Fruit fly (Drosophila melanogaster) whole organism, embryonic: ENCODE data around the gene CG7896.

Experiments
- Adf1 ChIP-seq: fragments of 200-800 bp; sonication (Bioruptor generic); IDR thresholded peaks from 2 replicates; pipeline ENCODE4 v1.3.6; 2022; ENCODE audit warnings: missing biosample characterization, missing genetic modification characterization
- Atf-2 ChIP-seq: fragments of 200-800 bp; sonication (Bioruptor generic); optimal IDR thresholded peaks from 2 replicates; lab custom pipeline; 2016; ENCODE audit warnings: missing biosample characterization, missing genetic modification characterization
- CG1024 ChIP-seq: fragments of 200-800 bp; sonication (Bioruptor generic); IDR thresholded peaks from 2 replicates; pipeline ENCODE4 v1.3.6; 2022; ENCODE audit warnings: missing biosample characterization, missing genetic modification characterization
- CG11560 ChIP-seq: fragments of 200-800 bp; sonication (Bioruptor generic); IDR thresholded peaks from 3 replicates; pipeline ENCODE4 v1.3.6; 2022; ENCODE audit warnings: missing biosample characterization, missing genetic modification characterization
- CG12104 ChIP-seq: fragments of 200-800 bp; sonication (Bioruptor generic); optimal IDR thresholded peaks from 3 replicates; lab custom pipeline; 2016; ENCODE audit warnings: missing biosample characterization, missing genetic modification characterization
- CG12299 ChIP-seq: fragments of 200-800 bp; sonication (Bioruptor generic); optimal IDR thresholded peaks from 2 replicates; lab custom pipeline; 2018; ENCODE audit warnings: missing biosample characterization, mild to moderate bottlenecking, missing genetic modification characterization
- CG13775 ChIP-seq: fragments of 200-800 bp; sonication (Bioruptor generic); optimal IDR thresholded peaks from 3 replicates; lab custom pipeline; 2017; ENCODE audit warnings: missing biosample characterization, mild to moderate bottlenecking, missing genetic modification characterization
- CG14965 ChIP-seq: fragments of 200-800 bp; sonication (Bioruptor generic); optimal IDR thresholded peaks from 2 replicates; lab custom pipeline; 2016; ENCODE audit warnings: missing biosample characterization, missing genetic modification characterization, borderline replicate concordance
- CG1603 ChIP-seq: fragments of 200-800 bp; sonication (Bioruptor generic); optimal IDR thresholded peaks from 2 replicates; lab custom pipeline; 2019; ENCODE audit warnings: missing biosample characterization, mild to moderate bottlenecking, missing genetic modification characterization, moderate library complexity
- CG18476 ChIP-seq: fragments of 200-800 bp; sonication (Bioruptor generic); optimal IDR thresholded peaks from 2 replicates; lab custom pipeline; 2016; ENCODE audit warnings: missing biosample characterization, mild to moderate bottlenecking, missing genetic modification characterization
- CG2120 ChIP-seq: fragments of 200-800 bp; sonication (Bioruptor generic); optimal IDR thresholded peaks from 3 replicates; lab custom pipeline; 2016; ENCODE audit warnings: missing biosample characterization, missing genetic modification characterization
- CG2678 ChIP-seq: fragments of 200-800 bp; sonication (Bioruptor generic); optimal IDR thresholded peaks from 3 replicates; lab custom pipeline; 2019; ENCODE audit warnings: missing biosample characterization, mild to moderate bottlenecking, missing genetic modification characterization, moderate library complexity
- CG31388 ChIP-seq: fragments of 200-800 bp; sonication (Bioruptor generic); optimal IDR thresholded peaks from 2 replicates; lab custom pipeline; 2016; ENCODE audit warnings: missing biosample characterization, missing genetic modification characterization
- CG3281 ChIP-seq: fragments of 200-800 bp; sonication (Bioruptor generic); optimal IDR thresholded peaks from 3 replicates; lab custom pipeline; 2017; ENCODE audit warnings: missing biosample characterization, mild to moderate bottlenecking, missing genetic modification characterization
- CG7987 ChIP-seq: fragments of 200-800 bp; sonication (Bioruptor generic); optimal IDR thresholded peaks from 2 replicates; lab custom pipeline; 2018; ENCODE audit warnings: missing biosample characterization, mild to moderate bottlenecking, missing genetic modification characterization, moderate library complexity
- CG9215 ChIP-seq: fragments of 200-800 bp; sonication (Bioruptor generic); IDR thresholded peaks from 2 replicates; pipeline ENCODE4 v1.3.6; 2022; ENCODE audit warnings: missing biosample characterization, missing genetic modification characterization
- CoRest ChIP-seq: fragments of 200-800 bp; sonication (Bioruptor generic); optimal IDR thresholded peaks from 3 replicates; lab custom pipeline; 2018; ENCODE audit warnings: missing biosample characterization, mild to moderate bottlenecking, missing genetic modification characterization, moderate library complexity
- D ChIP-seq, 2 experiments: fragments of 200-800 bp in 1 of 2; fragments of >200 bp in 1 of 2; sonication (Bioruptor generic) in 1 of 2; optimal IDR thresholded peaks; 2 replicates in 1 of 2; 3 replicates in 1 of 2; lab custom pipeline; 2017; ENCODE audit warnings: mild to moderate bottlenecking in 1 of 2, missing biosample characterization in 1 of 2, missing genetic modification characterization in 1 of 2, missing genetic modification reagents in 1 of 2
- D19A ChIP-seq: fragments of 200-800 bp; optimal IDR thresholded peaks from 3 replicates; lab custom pipeline; 2019; ENCODE audit warnings: missing biosample characterization, mild to moderate bottlenecking, missing genetic modification characterization, moderate library complexity
- Doc2 ChIP-seq: fragments of 200-800 bp; sonication (Bioruptor generic); IDR thresholded peaks from 2 replicates; pipeline ENCODE4 v1.3.6; 2022; ENCODE audit warnings: missing biosample characterization, missing genetic modification characterization
- Dref ChIP-seq: fragments of 200-800 bp; sonication (Bioruptor generic); IDR thresholded peaks from 2 replicates; pipeline ENCODE4 v1.3.6; 2022; ENCODE audit warnings: missing biosample characterization, missing genetic modification characterization
- ERR ChIP-seq: fragments of 200-800 bp; sonication (Bioruptor generic); optimal IDR thresholded peaks from 2 replicates; lab custom pipeline; 2016; ENCODE audit warnings: missing biosample characterization, missing genetic modification characterization
- Ets97D ChIP-seq: fragments of 200-800 bp; sonication (Bioruptor generic); optimal IDR thresholded peaks from 3 replicates; lab custom pipeline; 2016; ENCODE audit warnings: missing biosample characterization, missing genetic modification characterization
- Gsc ChIP-seq: fragments of 200-800 bp; sonication (Bioruptor generic); IDR thresholded peaks from 2 replicates; pipeline ENCODE4 v1.3.6; 2022; ENCODE audit warnings: missing biosample characterization, missing genetic modification characterization
- HLH54F ChIP-seq: fragments of 200-800 bp; sonication (Bioruptor generic); optimal IDR thresholded peaks from 3 replicates; lab custom pipeline; 2016; ENCODE audit warnings: missing biosample characterization, missing genetic modification characterization
- Hr39 ChIP-seq: fragments of >200 bp; optimal IDR thresholded peaks from 2 replicates; lab custom pipeline; 2017
- Opbp ChIP-seq: fragments of 200-800 bp; sonication (Bioruptor generic); IDR thresholded peaks from 3 replicates; pipeline ENCODE4 v1.3.6; 2022; ENCODE audit warnings: missing biosample characterization, missing genetic modification characterization; ENCODE audit not compliant: partially characterized antibody
- Rfx ChIP-seq: fragments of 200-800 bp; sonication (Bioruptor generic); IDR thresholded peaks from 2 replicates; pipeline ENCODE4 v1.3.6; 2022; ENCODE audit warnings: missing biosample characterization, missing genetic modification characterization
- Scr ChIP-seq: fragments of 200-800 bp; sonication (Bioruptor generic); IDR thresholded peaks from 2 replicates; pipeline ENCODE4 v1.3.6; 2022; ENCODE audit warnings: missing biosample characterization, missing genetic modification characterization; ENCODE audit not compliant: partially characterized antibody
- Sry-β ChIP-seq: fragments of 200-800 bp; sonication (Bioruptor generic); optimal IDR thresholded peaks from 2 replicates; lab custom pipeline; 2018; ENCODE audit warnings: missing biosample characterization, mild to moderate bottlenecking, missing genetic modification characterization, moderate library complexity
- Trl ChIP-seq, 3 experiments: fragments of >200 bp in 2 of 3; fragments of 200-800 bp in 1 of 3; sonication (Bioruptor generic) in 1 of 3; optimal IDR thresholded peaks; 2 replicates in 1 of 3; 3 replicates in 2 of 3; lab custom pipeline; 2016 to 2017; ENCODE audit warnings: missing biosample characterization in 1 of 3, missing genetic modification characterization in 1 of 3
- br ChIP-seq: fragments of >200 bp; optimal IDR thresholded peaks from 2 replicates; lab custom pipeline; 2017
- chm ChIP-seq: fragments of 200-800 bp; sonication (Bioruptor generic); IDR thresholded peaks from 2 replicates; pipeline ENCODE4 v1.3.6; 2022; ENCODE audit warnings: missing biosample characterization, missing genetic modification characterization
- hb ChIP-seq: fragments of 200-800 bp; sonication (Bioruptor generic); IDR thresholded peaks from 3 replicates; pipeline ENCODE4 v1.3.6; 2022; ENCODE audit warnings: missing biosample characterization, missing genetic modification characterization; ENCODE audit not compliant: partially characterized antibody
- insv ChIP-seq, 2 experiments: fragments of 200-800 bp; sonication (Bioruptor generic); optimal IDR thresholded peaks; 3 replicates each; lab custom pipeline; 2016 to 2018; ENCODE audit warnings: missing biosample characterization in 2 of 2, missing genetic modification characterization in 2 of 2
- jigr1 ChIP-seq: fragments of 200-800 bp; sonication (Bioruptor generic); IDR thresholded peaks from 3 replicates; pipeline ENCODE4 v1.3.6; 2022; ENCODE audit warnings: missing biosample characterization, missing genetic modification characterization
- jing ChIP-seq: fragments of 200-800 bp; sonication (Bioruptor generic); optimal IDR thresholded peaks from 2 replicates; lab custom pipeline; 2018; ENCODE audit warnings: missing biosample characterization, mild to moderate bottlenecking, missing genetic modification characterization
- knrl ChIP-seq: fragments of 200-800 bp; sonication (Bioruptor generic); IDR thresholded peaks from 3 replicates; pipeline ENCODE4 v1.3.6; 2022; ENCODE audit warnings: missing biosample characterization, missing genetic modification characterization; ENCODE audit not compliant: partially characterized antibody
- nerfin-1 ChIP-seq: fragments of 200-800 bp; sonication (Bioruptor generic); optimal IDR thresholded peaks from 3 replicates; lab custom pipeline; 2019; ENCODE audit warnings: missing biosample characterization, mild to moderate bottlenecking, missing genetic modification characterization, moderate library complexity
- phol ChIP-seq: fragments of 200-800 bp; sonication (Bioruptor generic); optimal IDR thresholded peaks from 3 replicates; lab custom pipeline; 2018; ENCODE audit warnings: missing biosample characterization, mild to moderate bottlenecking, missing genetic modification characterization, moderate library complexity
- pita ChIP-seq: fragments of 200-800 bp; sonication (Bioruptor generic); optimal IDR thresholded peaks from 2 replicates; lab custom pipeline; 2017; ENCODE audit warnings: missing biosample characterization, mild to moderate bottlenecking, missing genetic modification characterization
- pnt ChIP-seq: fragments of 200-800 bp; sonication (Bioruptor generic); optimal IDR thresholded peaks from 3 replicates; lab custom pipeline; 2016; ENCODE audit warnings: missing biosample characterization, missing genetic modification characterization
- ranshi ChIP-seq: fragments of 200-800 bp; sonication (Bioruptor generic); IDR thresholded peaks from 2 replicates; pipeline ENCODE4 v1.3.6; 2022; ENCODE audit warnings: missing biosample characterization, missing genetic modification characterization
- seq ChIP-seq: fragments of 200-800 bp; sonication (Bioruptor generic); IDR thresholded peaks from 2 replicates; pipeline ENCODE4 v1.3.6; 2022; ENCODE audit warnings: missing biosample characterization, missing genetic modification characterization
- sim ChIP-seq: fragments of 200-800 bp; sonication (Bioruptor generic); IDR thresholded peaks from 2 replicates; pipeline ENCODE4 v1.3.6; 2022; ENCODE audit warnings: missing biosample characterization, missing genetic modification characterization
- sima ChIP-seq: fragments of 200-800 bp; sonication (Bioruptor generic); optimal IDR thresholded peaks from 2 replicates; lab custom pipeline; 2016; ENCODE audit warnings: missing biosample characterization, missing genetic modification characterization
- tgo ChIP-seq: fragments of 200-800 bp; sonication (Bioruptor generic); IDR thresholded peaks from 3 replicates; pipeline ENCODE4 v1.3.6; 2022; ENCODE audit warnings: missing biosample characterization, missing genetic modification characterization
- ttk ChIP-seq: fragments of 200-800 bp; sonication (Bioruptor generic); IDR thresholded peaks from 2 replicates; pipeline ENCODE4 v2.1.2; 2022; ENCODE audit warnings: missing biosample characterization, missing genetic modification characterization
- zen2 ChIP-seq: fragments of 200-800 bp; sonication (Bioruptor generic); IDR thresholded peaks from 3 replicates; pipeline ENCODE4 v1.3.6; 2022; ENCODE audit warnings: missing biosample characterization, missing genetic modification characterization; ENCODE audit not compliant: partially characterized antibody

The CG7896 gene

DNA sequence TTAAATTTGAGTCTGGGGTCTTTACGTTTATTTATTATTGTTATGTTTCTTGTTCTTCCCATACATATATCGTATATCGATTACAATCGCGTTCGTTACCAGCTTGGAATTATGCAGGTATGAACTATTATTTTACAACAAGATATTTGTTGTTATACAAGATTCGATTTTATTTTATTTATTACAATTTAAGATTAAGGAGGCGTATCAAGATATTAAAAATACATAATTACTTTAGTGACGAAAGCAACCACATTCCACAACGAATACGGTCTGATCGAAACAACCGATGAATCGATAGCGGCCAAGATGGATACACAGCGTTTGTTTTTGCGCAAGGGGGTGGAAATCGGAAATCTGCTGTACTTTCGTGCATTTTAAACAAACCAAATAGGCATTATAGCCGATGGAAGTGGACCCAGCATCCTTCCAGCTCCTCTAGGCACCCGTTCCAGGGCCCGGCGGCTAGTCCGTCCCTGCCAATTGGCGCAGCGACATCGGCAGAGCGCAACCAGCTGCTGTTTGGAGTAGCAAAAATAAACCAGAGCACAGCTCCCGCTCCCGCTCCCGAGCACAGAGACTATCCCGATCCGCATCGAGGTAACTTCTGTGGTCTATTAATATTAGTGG, 14.5 kb downstream of the CG7896 start, which contains the start of the genes CG15525 and CG11504 (continued):
- TF ChIP-seq CG1603 (tag; lab: Kevin White, UChicago) (peak; percentile 64), tgo (GFP tag; lab: Robert Waterston, UW) (peak; percentile 40; the same call in 2 of the 3 replicates), CG13775 (peak; percentile 65), CG31388 (GFP tag; lab: Kevin White, UChicago) (no peak), pita (GFP tag; lab: Kevin White, UChicago) (no peak), ranshi (peak; percentile 58), CoRest (tag; lab: Kevin White, UChicago) (peak; percentile 50), CG3281 (GFP tag; lab: Kevin White, UChicago) (no peak), Hr39 (lab: Kevin White, UChicago) (no peak), insv (GFP tag; optimal IDR thresholded peaks at IDR 0.05; lab: Kevin White, UChicago) (peak in 1 of 2 experiments; percentile 7), Opbp (peak; percentile 76), D19A (no peak), Atf-2 (peak; percentile 1), CG1024 (GFP tag; lab: Robert Waterston, UW) (peak; percentile 34; the same call in 1 of the 2 replicates), HLH54F (GFP tag; lab: Kevin White, UChicago) (peak; percentile 47), CG18476 (GFP tag; lab: Kevin White, UChicago) (peak; percentile 47), Adf1 (GFP tag; lab: Robert Waterston, UW) (no peak), jing (no peak), knrl (GFP tag; lab: Robert Waterston, UW) (peak; percentile 92), CG7987 (GFP tag; lab: Kevin White, UChicago) (no peak), jigr1 (no peak), ERR (peak; percentile 10), CG2120 (GFP tag; lab: Kevin White, UChicago) (peak; percentile 75), nerfin-1 (tag; lab: Kevin White, UChicago) (peak; percentile 46), phol (tag; lab: Kevin White, UChicago) (peak; percentile 96), CG12104 (GFP tag; lab: Kevin White, UChicago) (no peak), Doc2 (GFP tag; lab: Robert Waterston, UW) (no peak), pnt (peak; percentile 24), Gsc (GFP tag; lab: Robert Waterston, UW) (no peak), Trl (optimal IDR thresholded peaks at IDR 0.05; lab: Kevin White, UChicago) (no peak), Trl (GFP tag; optimal IDR thresholded peaks at IDR 0.05; lab: Kevin White, UChicago) (no peak), Dref (peak; percentile 90), CG11560 (peak; percentile 59; the same call in 2 of the 3 replicates), br (lab: Kevin White, UChicago) (no peak), CG9215 (peak; percentile 57), ttk (GFP tag; lab: Robert Waterston, UW) (peak; percentile 53; the same call in 1 of the 2 replicates), zen2 (GFP tag; lab: Robert Waterston, UW) (peak; percentile 28; the same call in 1 of the 3 replicates), Scr (GFP tag; lab: Robert Waterston, UW) (peak; percentile 92), CG14965 (GFP tag; lab: Kevin White, UChicago) (no peak), Rfx (GFP tag; lab: Robert Waterston, UW) (peak; percentile 72), sima (GFP tag; lab: Kevin White, UChicago) (no peak), Sry-β (GFP tag; lab: Kevin White, UChicago) (no peak), CG12299 (tag; lab: Kevin White, UChicago) (no peak), seq (GFP tag; lab: Robert Waterston, UW) (peak; percentile 36; the same call in 1 of the 2 replicates), hb (peak; percentile 90), D (optimal IDR thresholded peaks at IDR 0.05; lab: Kevin White, UChicago) (no peak), D (GFP tag; optimal IDR thresholded peaks at IDR 0.05; lab: Kevin White, UChicago) (no peak), chm (GFP tag; lab: Robert Waterston, UW) (0 out of 2 replicates have a peak, but pooled peaks have one; percentile 34), Ets97D (peak; percentile 70), sim (GFP tag; lab: Robert Waterston, UW) (no peak), CG2678 (tag; lab: Kevin White, UChicago) (no peak)
